Fruit fly (Drosophila melanogaster): ENCODE results near the gene Wdr92.

Wdr92 gene

dm6 chr3L:17933065-17933464 is 25.1 kb downstream of the Wdr92 start:
- TF ChIP-seq CG17801 (GFP tag; optimal IDR thresholded peaks at IDR 0.05; ENCODE audit: partially characterized antibody), result peak; percentile 13

dm6 chr3L:17933788-17934318 is 25.9 kb downstream of the Wdr92 start:
- TF ChIP-seq CG17801 (GFP tag; optimal IDR thresholded peaks at IDR 0.05; ENCODE audit: partially characterized antibody), result no peak

- no peak for TF ChIP-seq CG17801 (GFP tag; optimal IDR thresholded peaks at IDR 0.05; ENCODE audit: partially characterized antibody)
These were observed 27.1 kb downstream of the Wdr92 start for dm6 chr3L:17935032-17935431.

- TF ChIP-seq CG17801 (GFP tag; optimal IDR thresholded peaks at IDR 0.05; ENCODE audit: partially characterized antibody), result no peak
These were observed 29.4 kb downstream of the Wdr92 start for dm6 chr3L:17937315-17937714.

- no peak for TF ChIP-seq CG17801 (GFP tag; optimal IDR thresholded peaks at IDR 0.05; ENCODE audit: partially characterized antibody)
These were observed 30.7 kb downstream of the Wdr92 start for dm6 chr3L:17938622-17939021.

dm6 chr3L:17939649-17940048 is 31.7 kb downstream of the Wdr92 start:
- no peak for TF ChIP-seq CG17801 (GFP tag; optimal IDR thresholded peaks at IDR 0.05; ENCODE audit: partially characterized antibody)

- TF ChIP-seq CG17801 (GFP tag; optimal IDR thresholded peaks at IDR 0.05; ENCODE audit: partially characterized antibody), result no peak
These were observed 33.0 kb downstream of the Wdr92 start for dm6 chr3L:17940988-17941387.

dm6 chr3L:17941575-17941974 is 33.6 kb downstream of the Wdr92 start:
- TF ChIP-seq CG17801 (GFP tag; optimal IDR thresholded peaks at IDR 0.05; ENCODE audit: partially characterized antibody), result no peak

dm6 chr3L:17942449-17942848 is 34.5 kb downstream of the Wdr92 start:
- no peak for TF ChIP-seq CG17801 (GFP tag; optimal IDR thresholded peaks at IDR 0.05; ENCODE audit: partially characterized antibody)

dm6 chr3L:17944614-17945013 is 36.7 kb downstream of the Wdr92 start:
- no peak for TF ChIP-seq CG17801 (GFP tag; optimal IDR thresholded peaks at IDR 0.05; ENCODE audit: partially characterized antibody)

- no peak for TF ChIP-seq CG17801 (GFP tag; optimal IDR thresholded peaks at IDR 0.05; ENCODE audit: partially characterized antibody)
These were observed 37.5 kb downstream of the Wdr92 start for dm6 chr3L:17945422-17945821.

- no peak for TF ChIP-seq CG17801 (GFP tag; optimal IDR thresholded peaks at IDR 0.05; ENCODE audit: partially characterized antibody)
These were observed 38.4 kb downstream of the Wdr92 start for dm6 chr3L:17946376-17946775.

- TF ChIP-seq CG17801 (GFP tag; optimal IDR thresholded peaks at IDR 0.05; ENCODE audit: partially characterized antibody), result no peak
These were observed 39.4 kb downstream of the Wdr92 start for dm6 chr3L:17947296-17947713.

- TF ChIP-seq CG17801 (GFP tag; optimal IDR thresholded peaks at IDR 0.05; ENCODE audit: partially characterized antibody), result no peak
These were observed 40.3 kb downstream of the Wdr92 start for dm6 chr3L:17948195-17948594.

dm6 chr3L:17948643-17949506 is 40.9 kb downstream of the Wdr92 start:
- TF ChIP-seq CG17801 (GFP tag; optimal IDR thresholded peaks at IDR 0.05; ENCODE audit: partially characterized antibody), result no peak

dm6 chr3L:17949507-17950027 is 41.6 kb downstream of the Wdr92 start:
- no peak for TF ChIP-seq CG17801 (GFP tag; optimal IDR thresholded peaks at IDR 0.05; ENCODE audit: partially characterized antibody)
